Fruit fly (Drosophila melanogaster) whole organism, wandering third instar larva: ENCODE measurements around the gene Ktl.

ENCODE experiments used
- CrebA ChIP-seq: fragments of 200-800 bp; sonication (Bioruptor generic); optimal IDR thresholded peaks from 2 replicates; lab custom pipeline; 2016; ENCODE audit warnings: missing biosample characterization, mild to moderate bottlenecking, missing genetic modification characterization, borderline replicate concordance
- Dfd ChIP-seq: fragments of >200 bp; optimal IDR thresholded peaks from 2 replicates; lab custom pipeline; 2017; ENCODE audit warnings: missing biosample characterization, missing genetic modification characterization
- HLH106 ChIP-seq: fragments of 200-800 bp; optimal IDR thresholded peaks from 3 replicates; lab custom pipeline; 2019; ENCODE audit warnings: missing biosample characterization, mild to moderate bottlenecking, missing genetic modification characterization, moderate library complexity
- Hnf4 ChIP-seq: fragments of 200-800 bp; sonication (Bioruptor generic); optimal IDR thresholded peaks from 2 replicates; lab custom pipeline; 2016; ENCODE audit warnings: missing biosample characterization, mild to moderate bottlenecking, missing genetic modification characterization
- Mio ChIP-seq: sonication (Bioruptor generic); optimal IDR thresholded peaks from 2 replicates; lab custom pipeline; 2016; ENCODE audit warnings: missing biosample characterization, missing genetic modification characterization
- Myc ChIP-seq: fragments of >200 bp; optimal IDR thresholded peaks from 2 replicates; lab custom pipeline; 2017
- OdsH ChIP-seq: fragments of 200-800 bp; sonication (Bioruptor generic); optimal IDR thresholded peaks from 2 replicates; lab custom pipeline; 2016; ENCODE audit warnings: missing biosample characterization, mild to moderate bottlenecking, missing genetic modification characterization
- Vsx2 ChIP-seq: fragments of 200-300, 225-300 bp; sonication (Bioruptor generic); optimal IDR thresholded peaks from 2 replicates; lab custom pipeline; 2018; ENCODE audit warnings: missing biosample characterization, missing genetic modification characterization; ENCODE audit not compliant: partially characterized antibody
- dl ChIP-seq, 2 experiments: fragments of 175-275, 200-275 bp in 1 of 2; fragments of 200-275 bp in 1 of 2; sonication (Bioruptor generic); optimal IDR thresholded peaks; lab custom pipeline; 2018; ENCODE audit warnings: mild to moderate bottlenecking in 2 of 2, missing biosample characterization in 2 of 2, missing genetic modification characterization in 2 of 2, moderate library complexity in 2 of 2; ENCODE audit not compliant: partially characterized antibody in 2 of 2, insufficient read depth in 1 of 2
- ey ChIP-seq: fragments of 200-800 bp; sonication (Bioruptor generic); optimal IDR thresholded peaks from 2 replicates; lab custom pipeline; 2016; ENCODE audit warnings: missing biosample characterization, missing genetic modification characterization
- foxo ChIP-seq, 2 experiments: fragments of 200-800 bp; sonication (Bioruptor generic); optimal IDR thresholded peaks; 2 replicates in 1 of 2; 3 replicates in 1 of 2; lab custom pipeline; 2016 to 2017; ENCODE audit warnings: missing biosample characterization in 2 of 2, missing genetic modification characterization in 2 of 2
- pan ChIP-seq: fragments of >200 bp; optimal IDR thresholded peaks from 2 replicates; lab custom pipeline; 2017
- psq ChIP-seq: fragments of 200-800 bp; sonication (Bioruptor generic); optimal IDR thresholded peaks from 3 replicates; lab custom pipeline; 2017; ENCODE audit warnings: missing biosample characterization, mild to moderate bottlenecking, missing genetic modification characterization, moderate library complexity
- usp ChIP-seq: fragments of >200 bp; optimal IDR thresholded peaks from 2 replicates; lab custom pipeline; 2017; ENCODE audit warnings: missing biosample characterization, missing genetic modification characterization

DNA sequence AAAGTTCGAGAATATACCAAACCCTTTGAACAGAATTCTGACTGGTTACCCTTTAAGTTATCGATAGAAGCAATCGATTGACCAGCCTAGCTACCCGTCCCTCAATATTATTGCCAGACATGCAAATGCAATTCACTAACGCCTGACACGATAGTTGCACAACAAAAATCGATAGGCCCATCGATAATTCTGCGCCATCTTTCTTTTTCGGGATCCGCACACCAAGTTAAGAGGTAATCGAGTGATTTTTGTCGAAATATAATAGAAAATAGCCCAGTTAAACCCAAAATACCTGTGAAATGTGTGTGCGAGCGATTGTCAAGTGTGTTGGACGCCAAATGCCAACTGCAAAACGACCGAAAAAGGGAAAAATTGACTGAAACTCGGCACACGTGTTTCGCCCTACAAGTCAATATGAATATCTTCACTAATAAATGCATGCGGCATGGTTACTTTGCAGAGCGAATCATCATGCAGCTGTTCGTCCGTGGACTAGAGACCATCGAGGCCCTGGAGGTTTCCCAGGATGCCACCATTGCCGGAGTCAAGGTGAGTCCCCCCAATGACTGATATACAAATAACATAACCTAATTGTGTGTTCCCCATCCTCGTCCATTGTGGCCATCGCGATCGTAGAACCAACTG lies 46.6 kb downstream of the Ktl start, which contains the start of gene RpS30:
- no peak for TF ChIP-seq usp
- no peak for TF ChIP-seq foxo (GFP tag; optimal IDR thresholded peaks at IDR 0.05; lab: Kevin White, UChicago)
- TF ChIP-seq OdsH (GFP tag; lab: Kevin White, UChicago), result no peak
- no peak for TF ChIP-seq Mio (GFP tag; lab: Kevin White, UChicago)
- peak; percentile 13 for TF ChIP-seq CrebA
- no peak for TF ChIP-seq Dfd (GFP tag; lab: Kevin White, UChicago)
- peak; percentile 54 for TF ChIP-seq Myc (lab: Kevin White, UChicago)
- peak; percentile 6 for TF ChIP-seq ey (GFP tag; lab: Kevin White, UChicago)
- no peak for TF ChIP-seq Vsx2 (GFP tag; lab: Kevin White, UChicago)
- peak; percentile 5 for TF ChIP-seq psq (GFP tag; lab: Kevin White, UChicago)
- TF ChIP-seq pan (lab: Kevin White, UChicago), result no peak
- peak; percentile 40 for TF ChIP-seq HLH106 (tag; lab: Kevin White, UChicago)
- no peak for TF ChIP-seq dl (GFP tag; optimal IDR thresholded peaks at IDR 0.05; lab: Kevin White, UChicago; ENCODE audit: insufficient read depth in 1 of 2, partially characterized antibody in 2 of 2)
- TF ChIP-seq Hnf4 (GFP tag; lab: Kevin White, UChicago), result peak; percentile 65
